Worm (Caenorhabditis elegans) whole organism, L1 larva: Measurements from ENCODE around the gene mog-1.

ENCODE experiments used
- C34B4.2 ChIP-seq: sonication (generic microtip); optimal IDR thresholded peaks from 2 replicates; lab custom pipeline; 2017; ENCODE audit warnings: mild to moderate bottlenecking, missing genetic modification characterization, missing compliant biosample characterization
- F16B12.6 ChIP-seq: fragments of 150-350 bp; optimal IDR thresholded peaks from 2 replicates; lab custom pipeline; 2014; ENCODE audit warnings: missing biosample characterization, missing genetic modification characterization
- alr-1 ChIP-seq: fragments of 200-800 bp; sonication (Bioruptor generic); optimal IDR thresholded peaks from 2 replicates; lab custom pipeline; 2018; ENCODE audit warnings: borderline replicate concordance, mild to moderate bottlenecking, missing genetic modification characterization, missing compliant biosample characterization
- aly-2 ChIP-seq: fragments of 150-350 bp; optimal IDR thresholded peaks from 2 replicates; lab custom pipeline; 2014; ENCODE audit warnings: missing biosample characterization, missing genetic modification characterization
- ama-1 ChIP-seq: fragments of 150-350 bp; optimal IDR thresholded peaks from 2 replicates; lab custom pipeline; 2014
- blmp-1 ChIP-seq: fragments of 150-350 bp; optimal IDR thresholded peaks from 2 replicates; lab custom pipeline; 2014; ENCODE audit warnings: missing biosample characterization, missing genetic modification characterization
- ceh-8 ChIP-seq: fragments of 200-800 bp; sonication (Bioruptor generic); optimal IDR thresholded peaks from 2 replicates; lab custom pipeline; 2018; ENCODE audit warnings: mild to moderate bottlenecking, missing genetic modification characterization, moderate library complexity, missing compliant biosample characterization
- ceh-82 ChIP-seq, 3 experiments: fragments of 150-350 bp in 1 of 3; sonication (generic microtip) in 2 of 3; optimal IDR thresholded peaks; 2 replicates each; lab custom pipeline; 2014 to 2017; ENCODE audit warnings: missing biosample characterization in 3 of 3, missing genetic modification characterization in 3 of 3
- ceh-88 ChIP-seq: fragments of 200-800 bp; sonication (Bioruptor generic); IDR thresholded peaks from 2 replicates; pipeline ENCODE4 v1.3.6; 2022; ENCODE audit warnings: missing genetic modification characterization, missing compliant biosample characterization
- ces-1 ChIP-seq: fragments of 150-350 bp; optimal IDR thresholded peaks from 2 replicates; lab custom pipeline; 2014; ENCODE audit warnings: missing biosample characterization, missing genetic modification reagents, missing genetic modification characterization
- dpl-1 ChIP-seq, 3 experiments: fragments of 150-350 bp in 2 of 3; sonication (generic microtip) in 1 of 3; optimal IDR thresholded peaks; 2 replicates each; lab custom pipeline; 2014 to 2017; ENCODE audit warnings: missing biosample characterization in 3 of 3, missing genetic modification characterization in 3 of 3, missing genetic modification reagents in 3 of 3
- dsc-1 ChIP-seq: sonication (generic microtip); optimal IDR thresholded peaks from 2 replicates; lab custom pipeline; 2016; ENCODE audit warnings: mild to moderate bottlenecking, missing genetic modification characterization, missing compliant biosample characterization
- efl-1 ChIP-seq, 4 experiments: fragments of 150-350 bp; optimal IDR thresholded peaks in 3 of 4; peaks in 1 of 4; 1 replicate in 1 of 4; 2 replicates in 3 of 4; lab custom pipeline; 2014; ENCODE audit warnings: missing biosample characterization in 2 of 4, missing genetic modification characterization in 2 of 4, missing genetic modification reagents in 2 of 4
- efl-3 ChIP-seq: fragments of 200-800 bp; sonication (Bioruptor generic); optimal IDR thresholded peaks from 2 replicates; lab custom pipeline; 2018; ENCODE audit warnings: mild to moderate bottlenecking, missing genetic modification characterization, missing compliant biosample characterization
- egl-27 ChIP-seq, 2 experiments: fragments of 150-350 bp in 1 of 2; sonication (generic microtip); optimal IDR thresholded peaks; 3 replicates each; lab custom pipeline; 2017 to 2018; ENCODE audit warnings: missing biosample characterization in 2 of 2, missing genetic modification characterization in 2 of 2, missing genetic modification reagents in 2 of 2
- elt-2 ChIP-seq: sonication (generic microtip); optimal IDR thresholded peaks from 2 replicates; lab custom pipeline; 2016; ENCODE audit warnings: missing genetic modification characterization, mild to moderate bottlenecking, inconsistent platforms, missing compliant biosample characterization, missing genetic modification reagents
- elt-3 ChIP-seq, 6 experiments: fragments of 150-350 bp in 1 of 6; sonication (generic microtip); optimal IDR thresholded peaks; 2 replicates each; lab custom pipeline; 2017 to 2018; ENCODE audit warnings: missing biosample characterization in 6 of 6, missing genetic modification characterization in 6 of 6, inconsistent platforms in 1 of 6
- ets-5 ChIP-seq: fragments of 200-800 bp; sonication (Bioruptor generic); IDR thresholded peaks from 2 replicates; pipeline ENCODE4 v1.3.6; 2022; ENCODE audit warnings: missing genetic modification characterization, missing compliant biosample characterization
- fkh-10 ChIP-seq: sonication (generic microtip); optimal IDR thresholded peaks from 2 replicates; lab custom pipeline; 2017; ENCODE audit warnings: missing biosample characterization, missing genetic modification reagents, missing genetic modification characterization
- fkh-8 ChIP-seq: sonication (generic microtip); optimal IDR thresholded peaks from 2 replicates; lab custom pipeline; 2016; ENCODE audit warnings: mild to moderate bottlenecking, missing genetic modification characterization, missing compliant biosample characterization
- grh-1 ChIP-seq: fragments of 200-800 bp; sonication (Bioruptor generic); IDR thresholded peaks from 2 replicates; pipeline ENCODE4 v1.3.6; 2022; ENCODE audit warnings: missing genetic modification reagents, missing genetic modification characterization, missing compliant biosample characterization
- hlh-17 ChIP-seq: fragments of 200-800 bp; sonication (Bioruptor generic); optimal IDR thresholded peaks from 2 replicates; lab custom pipeline; 2018; ENCODE audit warnings: missing genetic modification characterization, mild to moderate bottlenecking, missing compliant biosample characterization, moderate library complexity, borderline replicate concordance
- irx-1 ChIP-seq: sonication (generic microtip); optimal IDR thresholded peaks from 2 replicates; lab custom pipeline; 2016; ENCODE audit warnings: missing genetic modification characterization, missing compliant biosample characterization
- lin-14 ChIP-seq: fragments of 200-800 bp; sonication (Bioruptor generic); optimal IDR thresholded peaks from 2 replicates; lab custom pipeline; 2018; ENCODE audit warnings: mild to moderate bottlenecking, missing genetic modification characterization, moderate library complexity, missing compliant biosample characterization
- lin-35 ChIP-seq, 2 experiments: fragments of 150-350 bp; optimal IDR thresholded peaks; 2 replicates each; lab custom pipeline; 2014; ENCODE audit warnings: missing biosample characterization in 2 of 2, missing genetic modification characterization in 2 of 2, missing genetic modification reagents in 2 of 2
- lin-39 ChIP-seq: fragments of 150-350 bp; optimal IDR thresholded peaks from 2 replicates; lab custom pipeline; 2014; ENCODE audit warnings: missing biosample characterization, missing genetic modification reagents, missing genetic modification characterization
- lir-3 ChIP-seq: sonication (generic microtip); optimal IDR thresholded peaks from 2 replicates; lab custom pipeline; 2016; ENCODE audit warnings: mild to moderate bottlenecking, missing genetic modification characterization, moderate library complexity, missing compliant biosample characterization; ENCODE audit not compliant: poor library complexity
- lsy-2 ChIP-seq, 2 experiments: fragments of 150-350 bp; optimal IDR thresholded peaks; 2 replicates each; lab custom pipeline; 2014; ENCODE audit warnings: missing biosample characterization in 2 of 2, missing genetic modification characterization in 2 of 2
- mdl-1 ChIP-seq, 2 experiments: fragments of 150-350 bp; optimal IDR thresholded peaks; 2 replicates each; lab custom pipeline; 2014 to 2017; ENCODE audit warnings: missing biosample characterization in 2 of 2, missing genetic modification characterization in 2 of 2, inconsistent platforms in 1 of 2
- mep-1 ChIP-seq: fragments of 150-350 bp; optimal IDR thresholded peaks from 2 replicates; lab custom pipeline; 2014; ENCODE audit warnings: missing biosample characterization, missing genetic modification characterization
- nhr-11 ChIP-seq: fragments of 150-350 bp; optimal IDR thresholded peaks from 2 replicates; lab custom pipeline; 2014; ENCODE audit warnings: missing biosample characterization, missing genetic modification characterization
- nhr-12 ChIP-seq: sonication (generic microtip); optimal IDR thresholded peaks from 2 replicates; lab custom pipeline; 2017; ENCODE audit warnings: missing biosample characterization, missing genetic modification characterization
- nhr-71 ChIP-seq: sonication (generic microtip); optimal IDR thresholded peaks from 2 replicates; lab custom pipeline; 2016; ENCODE audit warnings: mild to moderate bottlenecking, missing genetic modification characterization, moderate library complexity, missing compliant biosample characterization
- nhr-76 ChIP-seq: sonication (generic microtip); optimal IDR thresholded peaks from 2 replicates; lab custom pipeline; 2017; ENCODE audit warnings: missing biosample characterization, missing genetic modification characterization
- nhr-84 ChIP-seq: sonication (generic microtip); optimal IDR thresholded peaks from 2 replicates; lab custom pipeline; 2017; ENCODE audit warnings: missing biosample characterization, missing genetic modification characterization
- pax-3 ChIP-seq: fragments of 200-800 bp; sonication (Bioruptor generic); optimal IDR thresholded peaks from 2 replicates; lab custom pipeline; 2018; ENCODE audit warnings: mild to moderate bottlenecking, missing genetic modification characterization, moderate library complexity, missing compliant biosample characterization
- pqm-1 ChIP-seq: sonication (generic microtip); optimal IDR thresholded peaks from 3 replicates; lab custom pipeline; 2017; ENCODE audit warnings: missing biosample characterization, missing genetic modification characterization
- rnt-1 ChIP-seq: sonication (generic microtip); optimal IDR thresholded peaks from 2 replicates; lab custom pipeline; 2016; ENCODE audit warnings: mild to moderate bottlenecking, missing genetic modification characterization, moderate library complexity, missing compliant biosample characterization
- skn-1 ChIP-seq: fragments of 150-350 bp; optimal IDR thresholded peaks from 2 replicates; lab custom pipeline; 2014; ENCODE audit warnings: missing biosample characterization, missing genetic modification characterization
- snu-23 ChIP-seq: sonication (generic microtip); optimal IDR thresholded peaks from 2 replicates; lab custom pipeline; 2016; ENCODE audit warnings: missing genetic modification characterization, missing compliant biosample characterization
- sptf-1 ChIP-seq: fragments of 150-350 bp; optimal IDR thresholded peaks from 2 replicates; lab custom pipeline; 2014; ENCODE audit warnings: missing biosample characterization, missing genetic modification characterization
- sup-37 ChIP-seq: fragments of 200-800 bp; sonication (Bioruptor generic); optimal IDR thresholded peaks from 2 replicates; lab custom pipeline; 2018; ENCODE audit warnings: mild to moderate bottlenecking, missing genetic modification characterization, missing compliant biosample characterization
- swsn-7 ChIP-seq: sonication (generic microtip); optimal IDR thresholded peaks from 2 replicates; lab custom pipeline; 2016; ENCODE audit warnings: missing genetic modification characterization, missing compliant biosample characterization
- unc-130 ChIP-seq: fragments of 150-350 bp; optimal IDR thresholded peaks from 2 replicates; lab custom pipeline; 2017; ENCODE audit warnings: missing biosample characterization, missing genetic modification characterization, inconsistent platforms
- unc-30 ChIP-seq: sonication (generic microtip); optimal IDR thresholded peaks from 2 replicates; lab custom pipeline; 2017; ENCODE audit warnings: missing biosample characterization, missing genetic modification characterization
- unc-86 ChIP-seq: sonication (generic microtip); optimal IDR thresholded peaks from 2 replicates; lab custom pipeline; 2016; ENCODE audit warnings: missing genetic modification characterization, missing compliant biosample characterization
- vab-15 ChIP-seq: sonication (generic microtip); optimal IDR thresholded peaks from 2 replicates; lab custom pipeline; 2017; ENCODE audit warnings: missing genotype, mild to moderate bottlenecking, missing genetic modification characterization, missing compliant biosample characterization
- zag-1 ChIP-seq: fragments of 150-350 bp; optimal IDR thresholded peaks from 2 replicates; lab custom pipeline; 2014; ENCODE audit warnings: missing biosample characterization, missing genetic modification characterization
- ztf-11 ChIP-seq, 2 experiments: sonication (generic microtip); optimal IDR thresholded peaks; 2 replicates each; lab custom pipeline; 2016 to 2017; ENCODE audit warnings: missing genetic modification characterization in 2 of 2, missing biosample characterization in 1 of 2, missing compliant biosample characterization in 1 of 2
- ztf-4 ChIP-seq: fragments of 150-350 bp; optimal IDR thresholded peaks from 2 replicates; lab custom pipeline; 2014; ENCODE audit warnings: missing biosample characterization, missing genetic modification characterization

Gene mog-1

ce11 chrIII:9913722-9914121 is 42.3 kb downstream of the mog-1 start, which contains the start of gene cbp-3:
cbp-3 (plus strand) TSS chrIII:9913993.
- TF ChIP-seq elt-2 (tag; lab: Kevin White, UChicago) (peak; percentile 28), nhr-12 (tag; lab: Kevin White, UChicago) (no peak), swsn-7 (tag; lab: Kevin White, UChicago) (no peak), lin-35 (GFP tag; optimal IDR thresholded peaks at IDR 0.05; lab: Kevin White, UChicago) (peak in 1 of 2 experiments; percentile 41), lin-39 (no peak), nhr-84 (no peak), pqm-1 (tag; lab: Kevin White, UChicago) (peak; percentile 75)

DNA sequence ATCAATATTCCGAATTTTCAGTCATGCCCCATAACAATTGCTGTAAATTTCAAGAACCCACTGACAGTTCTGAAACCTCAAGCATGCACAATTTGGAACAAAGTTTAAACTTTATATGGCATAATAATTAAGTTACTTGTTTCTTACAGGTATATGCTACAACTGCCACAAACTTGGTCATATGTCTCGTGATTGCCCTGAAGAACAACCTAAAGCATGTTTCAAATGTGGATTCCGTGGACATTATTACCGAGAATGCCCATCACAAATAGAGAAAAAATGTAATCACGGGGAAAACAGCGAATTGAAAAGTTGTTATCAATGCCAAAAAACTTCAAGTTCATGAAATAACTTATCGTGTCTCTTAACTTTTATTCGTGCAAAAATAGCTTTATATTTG is 43.0 kb downstream of the mog-1 start:
- TF ChIP-seq efl-3 (no peak), blmp-1 (tag; lab: Kevin White, UChicago) (peak; percentile 16), lin-14 (GFP tag; lab: Kevin White, UChicago) (no peak), dpl-1 (GFP tag; optimal IDR thresholded peaks at IDR 0.05; lab: Kevin White, UChicago) (no peak), nhr-71 (tag; lab: Kevin White, UChicago) (no peak), elt-3 (tag; optimal IDR thresholded peaks at IDR 0.05; lab: Kevin White, UChicago) (peak in 1 of 6 experiments; percentile 25), aly-2 (tag; lab: Kevin White, UChicago) (no peak), swsn-7 (tag; lab: Kevin White, UChicago) (no peak), ceh-88 (GFP tag; lab: Robert Waterston, UW) (no peak), dsc-1 (tag; lab: Kevin White, UChicago) (no peak), efl-1 (optimal IDR thresholded peaks at IDR 0.05; lab: Kevin White, UChicago) (no peak), efl-1 (GFP tag; optimal IDR thresholded peaks at IDR 0.05 in 1 of 2; lab: Kevin White, UChicago) (peak in 1 of 2 experiments; percentile 44), ztf-4 (tag; lab: Kevin White, UChicago) (no peak), nhr-11 (tag; lab: Kevin White, UChicago) (no peak), fkh-10 (GFP tag; lab: Kevin White, UChicago) (no peak), fkh-8 (tag; lab: Kevin White, UChicago) (no peak), rnt-1 (tag; lab: Kevin White, UChicago) (no peak), unc-130 (tag; lab: Kevin White, UChicago) (peak; percentile 11), alr-1 (no peak), ztf-11 (tag; optimal IDR thresholded peaks at IDR 0.05; lab: Kevin White, UChicago) (no peak), grh-1 (no peak), vab-15 (no peak), skn-1 (tag; lab: Kevin White, UChicago) (no peak), sup-37 (GFP tag; lab: Kevin White, UChicago) (no peak), elt-2 (tag; lab: Kevin White, UChicago) (peak; percentile 22), mep-1 (no peak), zag-1 (no peak), lir-3 (tag; lab: Kevin White, UChicago) (no peak), egl-27 (tag; optimal IDR thresholded peaks at IDR 0.05; lab: Kevin White, UChicago) (no peak), pax-3 (tag; lab: Kevin White, UChicago) (no peak), C34B4.2 (no peak), ets-5 (GFP tag; lab: Robert Waterston, UW) (no peak), hlh-17 (no peak), snu-23 (GFP tag; lab: Kevin White, UChicago) (no peak), unc-30 (tag; lab: Kevin White, UChicago) (no peak), pqm-1 (tag; lab: Kevin White, UChicago) (no peak), lin-35 (GFP tag; optimal IDR thresholded peaks at IDR 0.05; lab: Kevin White, UChicago) (peak in 1 of 2 experiments; percentile 54), irx-1 (tag; lab: Kevin White, UChicago) (no peak), sptf-1 (no peak), ces-1 (no peak), lsy-2 (tag; optimal IDR thresholded peaks at IDR 0.05; lab: Kevin White, UChicago) (no peak), nhr-76 (tag; lab: Kevin White, UChicago) (no peak), ceh-8 (GFP tag; lab: Kevin White, UChicago) (no peak), F16B12.6 (no peak), unc-86 (tag; lab: Kevin White, UChicago) (no peak), mdl-1 (tag; optimal IDR thresholded peaks at IDR 0.05; lab: Kevin White, UChicago) (no peak), ceh-82 (tag; optimal IDR thresholded peaks at IDR 0.05; lab: Kevin White, UChicago) (no peak), ama-1 (lab: Kevin White, UChicago) (no peak)
